Fruit fly (Drosophila melanogaster): Measurements from ENCODE around the gene mRpL22.

The mRpL22 gene

dm6 chrX:16751579-16752156, 32.1 kb upstream of the mRpL22 start, which contains the start of gene goe (continued):
- peak; percentile 61 for TF ChIP-seq CG10959 (GFP tag; IDR thresholded peaks at IDR 0.05)
- TF ChIP-seq Hand (GFP tag; optimal IDR thresholded peaks at IDR 0.05) = peak; percentile 52
- peak; percentile 95 for TF ChIP-seq CG9876 (GFP tag; optimal IDR thresholded peaks at IDR 0.05)
- TF ChIP-seq bbx (GFP tag; IDR thresholded peaks at IDR 0.05; ENCODE audit: partially characterized antibody) = peak; percentile 95
- TF ChIP-seq Ptx1 (GFP tag; IDR thresholded peaks at IDR 0.05) = peak; percentile 72
- no peak for TF ChIP-seq Lpt (GFP tag; optimal IDR thresholded peaks at IDR 0.05)
- TF ChIP-seq CG2116 (GFP tag; optimal IDR thresholded peaks at IDR 0.05) = peak; percentile 87
- TF ChIP-seq ab (GFP tag; optimal IDR thresholded peaks at IDR 0.05) = peak; percentile 42
- peak; percentile 50 for TF ChIP-seq CG6854 (GFP tag; optimal IDR thresholded peaks at IDR 0.05)
- peak; percentile 70 for TF ChIP-seq NK7.1 (GFP tag; optimal IDR thresholded peaks at IDR 0.05)
- no peak for TF ChIP-seq Tbp (GFP tag; optimal IDR thresholded peaks at IDR 0.05)
- TF ChIP-seq repo (GFP tag; optimal IDR thresholded peaks at IDR 0.05) = peak; percentile 69
- TF ChIP-seq Drgx (GFP tag; IDR thresholded peaks at IDR 0.05) = peak; percentile 61
- peak; percentile 74; the same call in 2 of the 3 replicates for TF ChIP-seq hb (GFP tag; IDR thresholded peaks at IDR 0.05; ENCODE audit: partially characterized antibody)
- peak; percentile 53 for TF ChIP-seq Sox102F (GFP tag; optimal IDR thresholded peaks at IDR 0.05)
- peak; percentile 53 for TF ChIP-seq CG2712 (tag; optimal IDR thresholded peaks at IDR 0.05)
- peak; percentile 41 for TF ChIP-seq CG9797 (GFP tag; optimal IDR thresholded peaks at IDR 0.05)
- TF ChIP-seq CG15269 (tag; optimal IDR thresholded peaks at IDR 0.05) = peak; percentile 75
- TF ChIP-seq Side (GFP tag; optimal IDR thresholded peaks at IDR 0.05) = peak; percentile 87
- peak; percentile 85 for TF ChIP-seq CG8944 (GFP tag; optimal IDR thresholded peaks at IDR 0.05)
- peak; percentile 29 for TF ChIP-seq Sox100B (GFP tag; optimal IDR thresholded peaks at IDR 0.05)
- TF ChIP-seq CG31365 (tag; optimal IDR thresholded peaks at IDR 0.05) = peak; percentile 43
- peak; percentile 91 for TF ChIP-seq CHES-1-like (GFP tag; optimal IDR thresholded peaks at IDR 0.05)
- peak; percentile 50 for TF ChIP-seq YL-1 (GFP tag; optimal IDR thresholded peaks at IDR 0.05)
- peak; percentile 40 for TF ChIP-seq Six4 (GFP tag; optimal IDR thresholded peaks at IDR 0.05)
- peak; percentile 70 for TF ChIP-seq CG32772 (GFP tag; IDR thresholded peaks at IDR 0.05)
- TF ChIP-seq peb (GFP tag; IDR thresholded peaks at IDR 0.05) = no peak
- peak; percentile 92 for TF ChIP-seq CG9932 (GFP tag; IDR thresholded peaks at IDR 0.05)
- TF ChIP-seq CG3726 (GFP tag; IDR thresholded peaks at IDR 0.05) = 0 out of 3 replicates have a peak, but pooled peaks have one; percentile 28
- TF ChIP-seq HLH4C (GFP tag; IDR thresholded peaks at IDR 0.05; ENCODE audit: partially characterized antibody) = peak; percentile 70
- peak; percentile 79 for TF ChIP-seq slp2 (GFP tag; optimal IDR thresholded peaks at IDR 0.05)
- peak; percentile 85 for TF ChIP-seq Meics (GFP tag; optimal IDR thresholded peaks at IDR 0.05)
- peak; percentile 77 for TF ChIP-seq wek (GFP tag; optimal IDR thresholded peaks at IDR 0.05)
- TF ChIP-seq exex (tag; optimal IDR thresholded peaks at IDR 0.05) = peak; percentile 33
- peak; percentile 45 for TF ChIP-seq CG4854 (GFP tag; optimal IDR thresholded peaks at IDR 0.05)
- TF ChIP-seq wor (GFP tag; IDR thresholded peaks at IDR 0.05) = no peak
- peak; percentile 84 for TF ChIP-seq jumu (GFP tag; optimal IDR thresholded peaks at IDR 0.05)
- TF ChIP-seq sug (tag; optimal IDR thresholded peaks at IDR 0.05) = peak; percentile 77
- peak; percentile 31 for TF ChIP-seq Blimp-1 (GFP tag; optimal IDR thresholded peaks at IDR 0.05)
- no peak for TF ChIP-seq CG5180 (GFP tag; optimal IDR thresholded peaks at IDR 0.05)
- peak; percentile 66; the same call in 1 of the 2 replicates for TF ChIP-seq ham (GFP tag; IDR thresholded peaks at IDR 0.05)
- peak; percentile 60 for TF ChIP-seq CG6272 (GFP tag; IDR thresholded peaks at IDR 0.05)
- peak; percentile 30 for TF ChIP-seq CG10979 (tag; optimal IDR thresholded peaks at IDR 0.05)
- TF ChIP-seq Stat92E (GFP tag; optimal IDR thresholded peaks at IDR 0.05) = peak in 1 of 3 experiments; percentile 39
- peak; percentile 88 for TF ChIP-seq HmgZ (tag; optimal IDR thresholded peaks at IDR 0.05)
- TF ChIP-seq prd (optimal IDR thresholded peaks at IDR 0.05) = no peak
- peak; percentile 73 for TF ChIP-seq prd (GFP tag; IDR thresholded peaks at IDR 0.05)
- TF ChIP-seq GATAe (GFP tag; conservative IDR thresholded peaks at IDR 0.05) = peak; percentile 51; the same call in 1 of the 2 replicates
- TF ChIP-seq jigr1 (GFP tag; IDR thresholded peaks at IDR 0.05) = no peak
- peak; percentile 59 for TF ChIP-seq HHEX (GFP tag; optimal IDR thresholded peaks at IDR 0.05)

Measured in whole organism, embryonic.